Fruit fly (Drosophila melanogaster) Kc167 (cell line): ENCODE data around the gene CG3348.

Experiments used
- Sin3A ChIP-seq: fragments of >200 bp; optimal IDR thresholded peaks from 2 replicates; lab custom pipeline; 2018; ENCODE audit warnings: missing external identifiers
- insv ChIP-seq: fragments of >200 bp; optimal IDR thresholded peaks from 3 replicates; lab custom pipeline; 2018; ENCODE audit warnings: missing external identifiers
- psq ChIP-seq: fragments of >200 bp; optimal IDR thresholded peaks from 2 replicates; lab custom pipeline; 2017; ENCODE audit warnings: missing external identifiers

DNA sequence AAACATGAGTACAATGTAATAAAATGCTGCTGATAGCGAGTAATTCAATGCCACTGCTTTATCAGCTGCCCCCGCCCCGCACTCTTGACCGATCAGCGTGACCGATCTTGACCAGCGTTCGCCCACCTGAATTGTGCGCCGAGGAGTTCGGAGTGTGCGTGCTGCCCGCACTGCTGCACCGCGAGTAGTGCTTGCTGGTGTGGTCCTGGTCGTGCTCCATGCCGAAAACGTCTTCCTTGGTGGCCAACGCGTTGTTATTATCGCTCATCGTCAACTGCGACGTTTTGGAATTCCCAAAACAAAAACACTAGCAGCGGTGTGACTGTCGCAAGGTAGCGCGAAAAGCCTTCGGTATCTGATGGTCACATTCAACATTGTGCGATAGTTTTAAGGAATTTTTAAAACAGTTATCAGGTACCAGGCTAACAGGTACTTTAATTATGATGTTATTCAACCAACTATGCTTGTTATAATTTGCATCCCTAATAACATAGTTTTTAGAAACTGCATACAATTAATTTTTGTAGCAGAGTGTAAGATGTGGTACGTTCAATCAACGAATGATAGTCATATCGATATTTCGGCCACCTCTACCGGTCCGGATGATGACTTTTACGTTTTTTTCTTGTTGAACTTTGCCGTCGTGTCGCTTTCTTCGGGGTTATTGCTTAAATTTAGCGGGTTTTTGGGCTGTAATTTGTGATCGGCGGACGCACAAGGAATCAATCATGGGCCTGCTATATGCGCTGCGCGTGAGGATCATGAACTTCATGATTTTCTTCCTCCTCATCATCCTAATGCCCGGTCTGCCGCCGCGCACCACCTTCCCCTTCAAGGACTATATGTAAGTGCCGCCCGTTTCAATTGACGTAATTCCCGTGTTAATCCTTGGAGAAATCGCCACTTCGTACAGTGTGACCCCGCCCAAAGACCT is 3.5 kb downstream of the CG3348 start, which contains the start of the genes bigmax and Hmu:
- TF ChIP-seq Sin3A (lab: Kevin White, UChicago) (peak; percentile 38), insv (lab: Kevin White, UChicago) (no peak), psq (lab: Kevin White, UChicago) (no peak)
